Worm (Caenorhabditis elegans) whole organism, late embryonic: ENCODE results near the gene ndua-1.

ENCODE experiments used
- C08G9.2 ChIP-seq: sonication (generic microtip); optimal IDR thresholded peaks from 2 replicates; lab custom pipeline; 2016; ENCODE audit warnings: mild to moderate bottlenecking, missing genetic modification characterization, moderate library complexity, missing compliant biosample characterization
- C38D4.7 ChIP-seq: fragments of 200-800 bp; sonication (Bioruptor generic); optimal IDR thresholded peaks from 2 replicates; lab custom pipeline; 2018; ENCODE audit warnings: mild to moderate bottlenecking, missing genetic modification characterization, moderate library complexity, missing compliant biosample characterization
- F13H6.1 ChIP-seq: sonication (generic microtip); optimal IDR thresholded peaks from 2 replicates; lab custom pipeline; 2016; ENCODE audit warnings: missing genetic modification characterization, missing compliant biosample characterization
- K02D7.2 ChIP-seq: sonication (generic microtip); optimal IDR thresholded peaks from 2 replicates; lab custom pipeline; 2017; ENCODE audit warnings: mild to moderate bottlenecking, missing genetic modification characterization, missing compliant biosample characterization
- K09A11.1 ChIP-seq: sonication (generic microtip); optimal IDR thresholded peaks from 2 replicates; lab custom pipeline; 2017; ENCODE audit warnings: antibody characterized with exemption, mild to moderate bottlenecking, missing genetic modification characterization, missing compliant biosample characterization; ENCODE audit not compliant: insufficient read depth
- T23F11.4 ChIP-seq: fragments of 200-800 bp; sonication (Bioruptor generic); optimal IDR thresholded peaks from 2 replicates; lab custom pipeline; 2018; ENCODE audit warnings: mild to moderate bottlenecking, missing genetic modification characterization, missing compliant biosample characterization
- Y22D7AL.16 ChIP-seq: sonication (generic microtip); optimal IDR thresholded peaks from 2 replicates; lab custom pipeline; 2016; ENCODE audit warnings: missing genetic modification characterization, missing compliant biosample characterization
- ahr-1 ChIP-seq: sonication (generic microtip); optimal IDR thresholded peaks from 2 replicates; lab custom pipeline; 2016; ENCODE audit warnings: missing genetic modification characterization, missing compliant biosample characterization
- ceh-14 ChIP-seq: sonication (generic microtip); optimal IDR thresholded peaks from 2 replicates; lab custom pipeline; 2016; ENCODE audit warnings: missing genotype, missing genetic modification characterization, missing compliant biosample characterization
- ceh-18 ChIP-seq: sonication (generic microtip); optimal IDR thresholded peaks from 2 replicates; lab custom pipeline; 2016; ENCODE audit warnings: missing genetic modification characterization, missing compliant biosample characterization
- ceh-19 ChIP-seq: fragments of 200-800 bp; sonication (Bioruptor generic); optimal IDR thresholded peaks from 2 replicates; lab custom pipeline; 2018; ENCODE audit warnings: mild to moderate bottlenecking, missing genetic modification characterization, missing compliant biosample characterization
- ceh-2 ChIP-seq: sonication (generic microtip); optimal IDR thresholded peaks from 2 replicates; lab custom pipeline; 2016; ENCODE audit warnings: missing genotype, missing genetic modification characterization, missing compliant biosample characterization
- ceh-22 ChIP-seq: sonication (generic microtip); optimal IDR thresholded peaks from 2 replicates; lab custom pipeline; 2017; ENCODE audit warnings: missing biosample characterization, missing genetic modification characterization
- ceh-24 ChIP-seq: sonication (generic microtip); optimal IDR thresholded peaks from 2 replicates; lab custom pipeline; 2016; ENCODE audit warnings: mild to moderate bottlenecking, missing genetic modification characterization, missing compliant biosample characterization
- ceh-31 ChIP-seq: sonication (generic microtip); optimal IDR thresholded peaks from 2 replicates; lab custom pipeline; 2016; ENCODE audit warnings: missing genetic modification characterization, missing compliant biosample characterization
- ceh-34 ChIP-seq: sonication (generic microtip); optimal IDR thresholded peaks from 2 replicates; lab custom pipeline; 2016; ENCODE audit warnings: mild to moderate bottlenecking, missing genetic modification characterization, missing compliant biosample characterization
- ceh-45 ChIP-seq: fragments of 200-800 bp; sonication (Bioruptor generic); IDR thresholded peaks from 2 replicates; pipeline ENCODE4 v1.3.6; 2022; ENCODE audit warnings: missing genetic modification reagents, missing genetic modification characterization, missing compliant biosample characterization
- ceh-48 ChIP-seq: sonication (generic microtip); optimal IDR thresholded peaks from 2 replicates; lab custom pipeline; 2016; ENCODE audit warnings: missing genetic modification characterization, inconsistent platforms, missing compliant biosample characterization
- ceh-6 ChIP-seq: fragments of 200-800 bp; sonication (Bioruptor generic); optimal IDR thresholded peaks from 2 replicates; lab custom pipeline; 2018; ENCODE audit warnings: mild to moderate bottlenecking, missing genetic modification characterization, missing compliant biosample characterization
- ceh-9 ChIP-seq: sonication (generic microtip); optimal IDR thresholded peaks from 2 replicates; lab custom pipeline; 2016; ENCODE audit warnings: mild to moderate bottlenecking, missing genetic modification characterization, inconsistent platforms, missing compliant biosample characterization
- che-1 ChIP-seq: sonication (generic microtip); optimal IDR thresholded peaks from 2 replicates; lab custom pipeline; 2016; ENCODE audit warnings: mild to moderate bottlenecking, missing genetic modification characterization, missing compliant biosample characterization
- dmd-4 ChIP-seq: sonication (generic microtip); optimal IDR thresholded peaks from 2 replicates; lab custom pipeline; 2016; ENCODE audit warnings: borderline replicate concordance, missing genetic modification characterization, missing compliant biosample characterization
- elt-4 ChIP-seq: sonication (generic microtip); optimal IDR thresholded peaks from 2 replicates; lab custom pipeline; 2016; ENCODE audit warnings: missing genetic modification characterization, missing compliant biosample characterization
- ets-4 ChIP-seq: sonication (generic microtip); optimal IDR thresholded peaks from 2 replicates; lab custom pipeline; 2016; ENCODE audit warnings: missing genetic modification characterization, missing compliant biosample characterization
- fax-1 ChIP-seq: sonication (generic microtip); optimal IDR thresholded peaks from 2 replicates; lab custom pipeline; 2016; ENCODE audit warnings: missing genotype, missing genetic modification characterization, missing compliant biosample characterization
- fkh-10 ChIP-seq: fragments of 150-350 bp; optimal IDR thresholded peaks from 2 replicates; lab custom pipeline; 2014; ENCODE audit warnings: missing biosample characterization, missing genetic modification reagents, missing genetic modification characterization
- fkh-6 ChIP-seq: sonication (generic microtip); optimal IDR thresholded peaks from 2 replicates; lab custom pipeline; 2016; ENCODE audit warnings: missing genetic modification characterization, missing compliant biosample characterization
- hlh-15 ChIP-seq: sonication (generic microtip); optimal IDR thresholded peaks from 2 replicates; lab custom pipeline; 2016; ENCODE audit warnings: missing genetic modification characterization, missing compliant biosample characterization
- hlh-30 ChIP-seq: sonication (generic microtip); optimal IDR thresholded peaks from 2 replicates; lab custom pipeline; 2017; ENCODE audit warnings: antibody characterized with exemption, missing genetic modification characterization, missing compliant biosample characterization; ENCODE audit not compliant: insufficient read depth
- lim-6 ChIP-seq: sonication (generic microtip); optimal IDR thresholded peaks from 2 replicates; lab custom pipeline; 2016; ENCODE audit warnings: missing genetic modification characterization, missing compliant biosample characterization
- lin-11 ChIP-seq: fragments of 200-800 bp; sonication (Bioruptor generic); optimal IDR thresholded peaks from 2 replicates; lab custom pipeline; 2018; ENCODE audit warnings: mild to moderate bottlenecking, missing genetic modification characterization, missing compliant biosample characterization
- mec-3 ChIP-seq: sonication (generic microtip); optimal IDR thresholded peaks from 2 replicates; lab custom pipeline; 2016; ENCODE audit warnings: borderline replicate concordance, missing genetic modification characterization, missing compliant biosample characterization
- nfya-1 ChIP-seq: sonication (generic microtip); optimal IDR thresholded peaks from 2 replicates; lab custom pipeline; 2017; ENCODE audit warnings: missing genetic modification characterization, mild to moderate bottlenecking, missing compliant biosample characterization, antibody characterized with exemption, moderate library complexity
- nhr-11 ChIP-seq: fragments of 150-350 bp; optimal IDR thresholded peaks from 2 replicates; lab custom pipeline; 2014; ENCODE audit warnings: missing biosample characterization, missing genetic modification characterization
- nhr-232 ChIP-seq: sonication (generic microtip); optimal IDR thresholded peaks from 2 replicates; lab custom pipeline; 2016; ENCODE audit warnings: missing genetic modification characterization, missing compliant biosample characterization
- npax-4 ChIP-seq: sonication (generic microtip); optimal IDR thresholded peaks from 2 replicates; lab custom pipeline; 2016; ENCODE audit warnings: missing genetic modification characterization, missing compliant biosample characterization
- odd-2 ChIP-seq: sonication (generic microtip); optimal IDR thresholded peaks from 2 replicates; lab custom pipeline; 2017; ENCODE audit warnings: antibody characterized with exemption, mild to moderate bottlenecking, missing genetic modification characterization, missing compliant biosample characterization
- pat-9 ChIP-seq: fragments of 200-800 bp; sonication (Bioruptor generic); optimal IDR thresholded peaks from 2 replicates; lab custom pipeline; 2018; ENCODE audit warnings: mild to moderate bottlenecking, missing genetic modification characterization, moderate library complexity, missing compliant biosample characterization
- pax-1 ChIP-seq: fragments of 150-350 bp; optimal IDR thresholded peaks from 2 replicates; lab custom pipeline; 2014; ENCODE audit warnings: missing biosample characterization, missing genetic modification characterization
- pha-2 ChIP-seq: sonication (generic microtip); optimal IDR thresholded peaks from 2 replicates; lab custom pipeline; 2017; ENCODE audit warnings: mild to moderate bottlenecking, missing genetic modification characterization, missing compliant biosample characterization
- pha-4 ChIP-seq: fragments of 150-350 bp; optimal IDR thresholded peaks from 2 replicates; lab custom pipeline; 2018; ENCODE audit warnings: missing biosample characterization, missing genetic modification reagents, missing genetic modification characterization
- pqm-1 ChIP-seq: sonication (generic microtip); optimal IDR thresholded peaks from 2 replicates; lab custom pipeline; 2016; ENCODE audit warnings: missing genetic modification characterization, missing compliant biosample characterization
- sdc-2 ChIP-seq: sonication (generic microtip); optimal IDR thresholded peaks from 2 replicates; lab custom pipeline; 2016; ENCODE audit warnings: missing genotype, missing genetic modification characterization, missing compliant biosample characterization
- sox-2 ChIP-seq: fragments of 200-800 bp; sonication (Bioruptor generic); IDR thresholded peaks from 2 replicates; pipeline ENCODE4 v1.3.6; 2022; ENCODE audit warnings: missing genetic modification reagents, missing genetic modification characterization, missing compliant biosample characterization
- sox-4 ChIP-seq: sonication (generic microtip); optimal IDR thresholded peaks from 2 replicates; lab custom pipeline; 2017; ENCODE audit warnings: mild to moderate bottlenecking, missing genetic modification characterization, inconsistent platforms, missing compliant biosample characterization
- tbx-2 ChIP-seq: sonication (generic microtip); optimal IDR thresholded peaks from 2 replicates; lab custom pipeline; 2016; ENCODE audit warnings: missing genetic modification characterization, missing compliant biosample characterization
- tbx-7 ChIP-seq: sonication (generic microtip); optimal IDR thresholded peaks from 2 replicates; lab custom pipeline; 2016; ENCODE audit warnings: missing genotype, missing genetic modification characterization, missing compliant biosample characterization
- ttx-3 ChIP-seq: sonication (generic microtip); optimal IDR thresholded peaks from 2 replicates; lab custom pipeline; 2016; ENCODE audit warnings: missing genetic modification reagents, missing genetic modification characterization, missing compliant biosample characterization
- unc-3 ChIP-seq, 2 experiments: fragments of 200-800 bp in 1 of 2; sonication (Bioruptor generic) in 1 of 2; sonication (generic microtip) in 1 of 2; conservative IDR thresholded peaks in 1 of 2; optimal IDR thresholded peaks in 1 of 2; 2 replicates each; pipeline versions ENCODE4 v1.3.6 to Lab custom; 2016 to 2022; ENCODE audit warnings: missing compliant biosample characterization in 2 of 2, missing genetic modification characterization in 2 of 2, missing genetic modification reagents in 1 of 2
- unc-42 ChIP-seq: sonication (generic microtip); optimal IDR thresholded peaks from 2 replicates; lab custom pipeline; 2016; ENCODE audit warnings: missing genotype, missing genetic modification characterization, missing compliant biosample characterization
- unc-86 ChIP-seq: sonication (generic microtip); optimal IDR thresholded peaks from 2 replicates; lab custom pipeline; 2016; ENCODE audit warnings: missing genetic modification characterization, missing compliant biosample characterization
- zip-5 ChIP-seq: sonication (generic microtip); optimal IDR thresholded peaks from 2 replicates; lab custom pipeline; 2016; ENCODE audit warnings: missing genetic modification characterization, missing compliant biosample characterization
- ztf-16 ChIP-seq: sonication (generic microtip); optimal IDR thresholded peaks from 2 replicates; lab custom pipeline; 2017; ENCODE audit warnings: missing genetic modification characterization, missing compliant biosample characterization

ndua-1 gene

ce11 chrV:20851847-20852386 is at the start of gene ndua-1:
Gene ndua-1 (minus strand): TSS chrV:20851897.
- TF ChIP-seq ceh-31 (tag; lab: Kevin White, UChicago) (peak; percentile 52), npax-4 (no peak), che-1 (tag; lab: Kevin White, UChicago) (no peak), hlh-15 (tag; lab: Kevin White, UChicago) (no peak), lin-11 (tag; lab: Kevin White, UChicago) (no peak), K09A11.1 (no peak), pax-1 (tag; lab: Kevin White, UChicago) (no peak), elt-4 (tag; lab: Kevin White, UChicago) (no peak), nhr-11 (no peak), odd-2 (no peak), fkh-10 (GFP tag; lab: Kevin White, UChicago) (no peak), pat-9 (tag; lab: Kevin White, UChicago) (no peak), ceh-6 (GFP tag; lab: Kevin White, UChicago) (no peak), ceh-48 (tag; lab: Kevin White, UChicago) (no peak), ztf-16 (tag; lab: Kevin White, UChicago) (peak; percentile 20), tbx-2 (tag; lab: Kevin White, UChicago) (peak; percentile 33), ceh-9 (tag; lab: Kevin White, UChicago) (no peak), sox-4 (tag; lab: Kevin White, UChicago) (no peak), dmd-4 (tag; lab: Kevin White, UChicago) (no peak), ceh-18 (tag; lab: Kevin White, UChicago) (no peak), nhr-232 (tag; lab: Kevin White, UChicago) (no peak), T23F11.4 (GFP tag; lab: Kevin White, UChicago) (no peak), ceh-22 (tag; lab: Kevin White, UChicago) (no peak), sdc-2 (tag; lab: Kevin White, UChicago) (no peak), ceh-2 (tag; lab: Kevin White, UChicago) (no peak), tbx-7 (no peak), pha-4 (no peak), ceh-34 (no peak), Y22D7AL.16 (peak; percentile 31), zip-5 (no peak), pha-2 (tag; lab: Kevin White, UChicago) (peak; percentile 74), unc-3 (GFP tag; conservative IDR thresholded peaks at IDR 0.05; lab: Robert Waterston, UW) (no peak), unc-3 (tag; optimal IDR thresholded peaks at IDR 0.05; lab: Kevin White, UChicago) (no peak), ceh-14 (tag; lab: Kevin White, UChicago) (no peak), sox-2 (GFP tag; lab: Robert Waterston, UW) (no peak), C08G9.2 (tag; lab: Kevin White, UChicago) (peak; percentile 50), F13H6.1 (tag; lab: Kevin White, UChicago) (no peak), mec-3 (tag; lab: Kevin White, UChicago) (no peak), ahr-1 (tag; lab: Kevin White, UChicago) (no peak), unc-86 (no peak), C38D4.7 (no peak), ceh-45 (no peak), ceh-19 (GFP tag; lab: Kevin White, UChicago) (no peak), hlh-30 (tag; lab: Kevin White, UChicago) (no peak), pqm-1 (tag; lab: Kevin White, UChicago) (no peak), ets-4 (tag; lab: Kevin White, UChicago) (no peak), ceh-24 (tag; lab: Kevin White, UChicago) (no peak), fkh-6 (tag; lab: Kevin White, UChicago) (no peak), unc-42 (tag; lab: Kevin White, UChicago) (peak; percentile 73), fax-1 (tag; lab: Kevin White, UChicago) (no peak), K02D7.2 (no peak), nfya-1 (tag; lab: Kevin White, UChicago) (peak; percentile 37), ttx-3 (no peak), lim-6 (tag; lab: Kevin White, UChicago) (no peak)
